Worm (Caenorhabditis elegans): ENCODE data around the gene F52H3.11.

ce11 chrII:10029890-10030289, 15.1 kb downstream of the F52H3.11 start, which contains the start of gene ttc-36:
- TF ChIP-seq pax-1 (tag; optimal IDR thresholded peaks at IDR 0.05) (no peak), nhr-11 (tag; optimal IDR thresholded peaks at IDR 0.05) (no peak), lin-11 (tag; optimal IDR thresholded peaks at IDR 0.05) (no peak), tbx-2 (tag; optimal IDR thresholded peaks at IDR 0.05) (no peak), ceh-14 (tag; optimal IDR thresholded peaks at IDR 0.05) (no peak), ama-1 (optimal IDR thresholded peaks at IDR 0.05) (no peak), fax-1 (tag; optimal IDR thresholded peaks at IDR 0.05) (no peak), pha-4 (tag; optimal IDR thresholded peaks at IDR 0.05) (no peak), syd-9 (tag; optimal IDR thresholded peaks at IDR 0.05) (no peak), ceh-48 (tag; optimal IDR thresholded peaks at IDR 0.05) (no peak), nhr-232 (tag; optimal IDR thresholded peaks at IDR 0.05) (no peak), K09A11.1 (tag; optimal IDR thresholded peaks at IDR 0.05; ENCODE audit: insufficient read depth) (no peak), pqm-1 (tag; optimal IDR thresholded peaks at IDR 0.05) (no peak)

Measured in whole organism, late embryonic.